Fruit fly (Drosophila melanogaster): ENCODE measurements around the gene Archease.

Gene Archease

DNA sequence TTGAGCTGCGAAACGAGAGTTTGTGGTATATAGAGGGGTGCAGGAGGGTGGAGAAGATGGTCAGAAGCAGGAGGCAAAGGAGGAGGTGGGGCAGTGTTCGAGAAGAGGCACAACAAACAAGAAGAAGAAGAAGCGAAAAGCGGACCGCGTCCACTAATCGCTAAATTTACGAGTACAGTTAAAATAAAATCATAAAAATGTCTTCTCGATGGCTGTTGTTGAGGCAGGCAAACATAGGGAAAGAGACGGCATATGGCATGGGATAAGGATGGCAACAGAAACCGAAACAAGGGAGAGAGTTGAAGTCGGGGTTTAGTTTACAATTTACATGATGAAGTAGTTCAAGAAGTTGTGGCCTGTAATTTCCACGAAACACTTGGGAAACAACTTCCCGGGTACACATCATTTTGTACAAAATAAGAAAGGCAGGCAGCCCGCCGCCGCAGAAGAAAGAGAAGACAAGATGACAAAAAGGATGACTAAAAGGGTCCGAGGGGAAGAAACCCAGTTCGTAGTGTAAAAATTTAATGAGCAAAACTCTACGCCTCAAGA, 51.1 kb downstream of the Archease start (continued):
- peak in 1 of 2 experiments; percentile 81 for TF ChIP-seq tll (GFP tag; optimal IDR thresholded peaks at IDR 0.05)
- TF ChIP-seq CG15479 (GFP tag; optimal IDR thresholded peaks at IDR 0.05) = peak; percentile 46
- TF ChIP-seq abd-A (tag; optimal IDR thresholded peaks at IDR 0.05) = peak; percentile 11
- no peak for TF ChIP-seq fd102C (GFP tag; optimal IDR thresholded peaks at IDR 0.05)
- TF ChIP-seq CG1832 (GFP tag; optimal IDR thresholded peaks at IDR 0.05) = peak; percentile 54
- TF ChIP-seq Sox102F (GFP tag; optimal IDR thresholded peaks at IDR 0.05) = no peak
- TF ChIP-seq pros (GFP tag; optimal IDR thresholded peaks at IDR 0.05) = peak; percentile 9
- peak; percentile 64 for TF ChIP-seq CG10431 (GFP tag; optimal IDR thresholded peaks at IDR 0.05)
- TF ChIP-seq CG15011 (GFP tag; optimal IDR thresholded peaks at IDR 0.05) = no peak
